Worm (Caenorhabditis elegans) whole organism, dauer: ENCODE results near the gene cutl-25.

ENCODE experiments used
- unc-62 ChIP-seq: sonication (generic microtip); optimal IDR thresholded peaks from 2 replicates; lab custom pipeline; 2017; ENCODE audit warnings: missing biosample characterization, missing genetic modification reagents, missing genetic modification characterization

cutl-25 gene

ce11 chrIII:3047040-3047439 lies at the start of gene cutl-25:
cutl-25 (minus strand) TSS chrIII:3047140.
- no peak for TF ChIP-seq unc-62 (GFP tag; lab: Kevin White, UChicago)

- no peak for TF ChIP-seq unc-62 (GFP tag; lab: Kevin White, UChicago)
Measured at ce11 chrIII:3096091-3096490, 49.2 kb upstream of the cutl-25 start.

ce11 chrIII:3094694-3095093 lies 47.8 kb upstream of the cutl-25 start:
- TF ChIP-seq unc-62 (GFP tag; lab: Kevin White, UChicago): no peak

ce11 chrIII:3091572-3091971 lies 44.6 kb upstream of the cutl-25 start, which contains the start of gene ccep-135:
ccep-135 (plus strand) TSS chrIII:3091872.
- TF ChIP-seq unc-62 (GFP tag; lab: Kevin White, UChicago): no peak

- TF ChIP-seq unc-62 (GFP tag; lab: Kevin White, UChicago): no peak
Measured at ce11 chrIII:3086471-3086870, 39.5 kb upstream of the cutl-25 start, which contains the start of gene sft-1. sft-1 (plus strand) TSS chrIII:3086671.

- no peak for TF ChIP-seq unc-62 (GFP tag; lab: Kevin White, UChicago)
Measured at ce11 chrIII:3070026-3070573, 23.2 kb upstream of the cutl-25 start, which contains the start of gene H06I04.3. H06I04.3 (plus strand) TSS chrIII:3070523.

ce11 chrIII:3069101-3069500 lies 22.2 kb upstream of the cutl-25 start:
- no peak for TF ChIP-seq unc-62 (GFP tag; lab: Kevin White, UChicago)

ce11 chrIII:3067909-3068455 lies 21.0 kb upstream of the cutl-25 start, which contains the start of gene ubl-1:
ubl-1 (plus strand) TSS chrIII:3068310.
- TF ChIP-seq unc-62 (GFP tag; lab: Kevin White, UChicago): no peak

ce11 chrIII:3066769-3067168 lies 19.8 kb upstream of the cutl-25 start:
- TF ChIP-seq unc-62 (GFP tag; lab: Kevin White, UChicago): no peak

- TF ChIP-seq unc-62 (GFP tag; lab: Kevin White, UChicago): no peak
Measured at ce11 chrIII:3065876-3066509, 19.1 kb upstream of the cutl-25 start.

- no peak for TF ChIP-seq unc-62 (GFP tag; lab: Kevin White, UChicago)
Measured at ce11 chrIII:3064566-3064965, 17.6 kb upstream of the cutl-25 start.

ce11 chrIII:3063999-3064398 lies 17.1 kb upstream of the cutl-25 start, which contains the start of gene H06I04.6:
H06I04.6 (minus strand) TSS chrIII:3064343.
- TF ChIP-seq unc-62 (GFP tag; lab: Kevin White, UChicago): no peak

- TF ChIP-seq unc-62 (GFP tag; lab: Kevin White, UChicago): no peak
Measured at ce11 chrIII:3063565-3063964, 16.6 kb upstream of the cutl-25 start.

ce11 chrIII:3063084-3063483 lies 16.1 kb upstream of the cutl-25 start:
- TF ChIP-seq unc-62 (GFP tag; lab: Kevin White, UChicago): no peak

ce11 chrIII:3061289-3061688 lies 14.3 kb upstream of the cutl-25 start:
- TF ChIP-seq unc-62 (GFP tag; lab: Kevin White, UChicago): no peak

- no peak for TF ChIP-seq unc-62 (GFP tag; lab: Kevin White, UChicago)
Measured at ce11 chrIII:3060262-3060661, 13.3 kb upstream of the cutl-25 start, which contains the start of gene fipr-29. fipr-29 (minus strand) TSS chrIII:3060362.
